Worm (Caenorhabditis elegans) whole organism, L4 larva: ENCODE results near the gene gta-1.

Source experiments
- ceh-28 ChIP-seq: fragments of 150-350 bp; optimal IDR thresholded peaks from 2 replicates; lab custom pipeline; 2014; ENCODE audit warnings: missing biosample characterization, missing genetic modification reagents, missing genetic modification characterization
- ctbp-1 ChIP-seq: fragments of 200-800 bp; sonication (Bioruptor generic); IDR thresholded peaks from 2 replicates; pipeline ENCODE4 v1.3.6; 2022; ENCODE audit warnings: missing genetic modification reagents, missing genetic modification characterization, missing compliant biosample characterization
- fkh-10 ChIP-seq: fragments of 150-350 bp; optimal IDR thresholded peaks from 2 replicates; lab custom pipeline; 2014; ENCODE audit warnings: missing biosample characterization, missing genetic modification reagents, missing genetic modification characterization
- lin-39 ChIP-seq: fragments of 150-350 bp; optimal IDR thresholded peaks from 2 replicates; lab custom pipeline; 2014; ENCODE audit warnings: missing biosample characterization, missing genetic modification reagents, missing genetic modification characterization
- set-16 ChIP-seq: fragments of 200-800 bp; sonication (Bioruptor generic); IDR thresholded peaks from 2 replicates; pipeline ENCODE4 v1.3.6; 2022; ENCODE audit warnings: missing genetic modification reagents, missing genetic modification characterization, missing compliant biosample characterization
- zip-11 ChIP-seq: fragments of 200-800 bp; sonication (Bioruptor generic); IDR thresholded peaks from 2 replicates; pipeline ENCODE4 v1.3.6; 2022; ENCODE audit warnings: missing genetic modification characterization, missing compliant biosample characterization

ce11 chrIV:10146885-10147284 is 33.6 kb upstream of the gta-1 start, which contains the start of gene T14G10.8:
- TF ChIP-seq set-16 = no peak
- TF ChIP-seq lin-39 (tag; lab: Kevin White, UChicago) = no peak
- no peak for TF ChIP-seq ctbp-1 (GFP tag; lab: Robert Waterston, UW)
- no peak for TF ChIP-seq zip-11 (GFP tag; lab: Robert Waterston, UW)
- TF ChIP-seq fkh-10 (GFP tag; lab: Kevin White, UChicago) = no peak
- no peak for TF ChIP-seq ceh-28 (tag; lab: Kevin White, UChicago)
